Worm (Caenorhabditis elegans) whole organism, midembryonic: ENCODE measurements around the gene T05A8.3.

Experiments used
- T22C8.4 ChIP-seq: fragments of 200-800 bp; sonication (Bioruptor generic); IDR thresholded peaks from 2 replicates; pipeline ENCODE4 v1.3.6; 2022; ENCODE audit warnings: missing genetic modification characterization, missing compliant biosample characterization
- cog-1 ChIP-seq: sonication (generic microtip); optimal IDR thresholded peaks from 2 replicates; lab custom pipeline; 2016; ENCODE audit warnings: missing genetic modification characterization, missing compliant biosample characterization
- flt-1 ChIP-seq: fragments of 200-800 bp; sonication (Bioruptor generic); IDR thresholded peaks from 2 replicates; pipeline ENCODE4 v1.3.6; 2022; ENCODE audit warnings: missing genetic modification characterization, missing compliant biosample characterization
- klf-2 ChIP-seq: fragments of 200-800 bp; sonication (Bioruptor generic); conservative IDR thresholded peaks from 2 replicates; pipeline ENCODE4 v1.3.6; 2022; ENCODE audit warnings: missing genetic modification reagents, missing genetic modification characterization, missing compliant biosample characterization
- med-1 ChIP-seq: sonication (generic microtip); optimal IDR thresholded peaks from 2 replicates; lab custom pipeline; 2017; ENCODE audit warnings: missing genetic modification characterization, mild to moderate bottlenecking, missing compliant biosample characterization, antibody characterized with exemption, missing genetic modification reagents; ENCODE audit not compliant: insufficient read depth
- ref-1 ChIP-seq: fragments of 200-800 bp; sonication (Bioruptor generic); conservative IDR thresholded peaks from 2 replicates; pipeline ENCODE4 v1.3.6; 2022; ENCODE audit warnings: missing genetic modification reagents, missing genetic modification characterization, missing compliant biosample characterization
- tab-1 ChIP-seq: fragments of 200-800 bp; sonication (Bioruptor generic); IDR thresholded peaks from 2 replicates; pipeline ENCODE4 v1.3.6; 2022; ENCODE audit warnings: missing genetic modification characterization, missing compliant biosample characterization

- TF ChIP-seq T22C8.4 (GFP tag; lab: Robert Waterston, UW): no peak
- no peak for TF ChIP-seq ref-1 (GFP tag; lab: Robert Waterston, UW)
- TF ChIP-seq flt-1 (GFP tag; lab: Robert Waterston, UW): no peak
- TF ChIP-seq tab-1 (GFP tag; lab: Robert Waterston, UW): no peak
- TF ChIP-seq klf-2 (GFP tag; lab: Robert Waterston, UW): no peak
- TF ChIP-seq med-1: no peak
- no peak for TF ChIP-seq cog-1 (tag; lab: Kevin White, UChicago)
Measured at ce11 chrII:2754595-2754994, 37.4 kb upstream of the T05A8.3 start.
